Fruit fly (Drosophila melanogaster) whole organism, prepupa: ENCODE data around the gene eyg.

Source experiments
- Blimp-1 ChIP-seq: fragments of 200-800 bp; sonication (Bioruptor generic); optimal IDR thresholded peaks from 3 replicates; lab custom pipeline; 2017; ENCODE audit warnings: missing biosample characterization, missing genetic modification characterization, mild to moderate bottlenecking, moderate library complexity, missing genetic modification reagents
- CG10669 ChIP-seq: fragments of 200-800 bp; sonication (Bioruptor generic); optimal IDR thresholded peaks from 3 replicates; lab custom pipeline; 2018; ENCODE audit warnings: missing biosample characterization, mild to moderate bottlenecking, missing genetic modification characterization, moderate library complexity
- CG11294 ChIP-seq: fragments of 200-800 bp; sonication (Bioruptor generic); IDR thresholded peaks from 2 replicates; pipeline ENCODE4 v1.3.6; 2022; ENCODE audit warnings: missing biosample characterization, missing genetic modification characterization
- CG11762 ChIP-seq: fragments of 200-800 bp; sonication (Bioruptor generic); optimal IDR thresholded peaks from 3 replicates; lab custom pipeline; 2016; ENCODE audit warnings: missing biosample characterization, missing genetic modification characterization; ENCODE audit not compliant: insufficient read depth
- CG11902 ChIP-seq: fragments of 200-800 bp; sonication (Bioruptor generic); optimal IDR thresholded peaks from 3 replicates; lab custom pipeline; 2016; ENCODE audit warnings: missing biosample characterization, missing genetic modification characterization
- CG1621 ChIP-seq: fragments of 200-800 bp; sonication (Bioruptor generic); optimal IDR thresholded peaks from 3 replicates; lab custom pipeline; 2018; ENCODE audit warnings: missing biosample characterization, mild to moderate bottlenecking, missing genetic modification characterization
- CG16779 ChIP-seq: fragments of 200-800 bp; sonication (Bioruptor generic); optimal IDR thresholded peaks from 3 replicates; lab custom pipeline; 2017; ENCODE audit warnings: missing biosample characterization, mild to moderate bottlenecking, missing genetic modification characterization
- CG3032 ChIP-seq: fragments of 200-800 bp; optimal IDR thresholded peaks from 2 replicates; lab custom pipeline; 2019; ENCODE audit warnings: missing biosample characterization, mild to moderate bottlenecking, missing genetic modification characterization, moderate library complexity
- CG31627 ChIP-seq: fragments of 200-800 bp; sonication (Bioruptor generic); optimal IDR thresholded peaks from 3 replicates; lab custom pipeline; 2016; ENCODE audit warnings: missing biosample characterization, missing genetic modification characterization
- CG34406 ChIP-seq: fragments of 200-800 bp; sonication (Bioruptor generic); optimal IDR thresholded peaks from 3 replicates; lab custom pipeline; 2016; ENCODE audit warnings: missing biosample characterization, missing genetic modification characterization
- CG3919 ChIP-seq: fragments of 200-800 bp; sonication (Bioruptor generic); optimal IDR thresholded peaks from 3 replicates; lab custom pipeline; 2016; ENCODE audit warnings: missing biosample characterization, missing genetic modification characterization
- CG6163 ChIP-seq: fragments of 200-800 bp; sonication (Bioruptor generic); IDR thresholded peaks from 3 replicates; pipeline ENCODE4 v1.3.6; 2022; ENCODE audit warnings: missing biosample characterization, missing genetic modification characterization
- CG6792 ChIP-seq: fragments of 200-800 bp; sonication (Bioruptor generic); optimal IDR thresholded peaks from 3 replicates; lab custom pipeline; 2016; ENCODE audit warnings: missing biosample characterization, missing genetic modification characterization
- CG6808 ChIP-seq: fragments of 200-800 bp; sonication (Bioruptor generic); optimal IDR thresholded peaks from 3 replicates; lab custom pipeline; 2017; ENCODE audit warnings: missing biosample characterization, missing genetic modification characterization, mild to moderate bottlenecking, moderate library complexity, missing genetic modification reagents
- CG6854 ChIP-seq: fragments of 200-800 bp; sonication (Bioruptor generic); optimal IDR thresholded peaks from 2 replicates; lab custom pipeline; 2017; ENCODE audit warnings: missing biosample characterization, mild to moderate bottlenecking, missing genetic modification characterization
- CG7368 ChIP-seq: fragments of 200-800 bp; sonication (Bioruptor generic); optimal IDR thresholded peaks from 3 replicates; lab custom pipeline; 2016; ENCODE audit warnings: missing biosample characterization, missing genetic modification characterization
- CG8119 ChIP-seq: fragments of 200-800 bp; sonication (Bioruptor generic); IDR thresholded peaks from 3 replicates; pipeline ENCODE4 v1.3.6; 2022; ENCODE audit warnings: missing biosample characterization, missing genetic modification characterization
- CG9139 ChIP-seq: fragments of 200-800 bp; sonication (Bioruptor generic); optimal IDR thresholded peaks from 3 replicates; lab custom pipeline; 2017; ENCODE audit warnings: missing biosample characterization, mild to moderate bottlenecking, missing genetic modification characterization
- Eip75B ChIP-seq: fragments of 200-800 bp; sonication (Bioruptor generic); optimal IDR thresholded peaks from 3 replicates; lab custom pipeline; 2016; ENCODE audit warnings: missing biosample characterization, missing genetic modification characterization
- Eip78C ChIP-seq: fragments of 200-800 bp; sonication (Bioruptor generic); peaks from one replicate; lab custom pipeline; 2016; ENCODE audit warnings: missing biosample characterization, missing genetic modification characterization
- Eip93F ChIP-seq: fragments of 200-800 bp; sonication (Bioruptor generic); optimal IDR thresholded peaks from 2 replicates; lab custom pipeline; 2016; ENCODE audit warnings: missing biosample characterization, mild to moderate bottlenecking, missing genetic modification characterization
- Ets96B ChIP-seq: fragments of 200-800 bp; optimal IDR thresholded peaks from 2 replicates; lab custom pipeline; 2019; ENCODE audit warnings: missing biosample characterization, mild to moderate bottlenecking, missing genetic modification characterization, moderate library complexity
- Gug ChIP-seq: fragments of 200-800 bp; sonication (Bioruptor generic); IDR thresholded peaks from 2 replicates; pipeline ENCODE4 v1.3.6; 2022; ENCODE audit warnings: missing biosample characterization, missing genetic modification characterization
- Hr38 ChIP-seq: sonication (Bioruptor generic); optimal IDR thresholded peaks from 2 replicates; lab custom pipeline; 2016; ENCODE audit warnings: missing biosample characterization, missing genetic modification characterization
- Hr39 ChIP-seq: fragments of 200-800 bp; sonication (Bioruptor generic); optimal IDR thresholded peaks from 2 replicates; lab custom pipeline; 2016; ENCODE audit warnings: missing biosample characterization, missing genetic modification characterization
- Hr4 ChIP-seq: fragments of 200-800 bp; sonication (Bioruptor generic); optimal IDR thresholded peaks from 3 replicates; lab custom pipeline; 2016; ENCODE audit warnings: missing biosample characterization, missing genetic modification characterization
- Lpt ChIP-seq: fragments of 200-800 bp; sonication (Bioruptor generic); optimal IDR thresholded peaks from 3 replicates; lab custom pipeline; 2016; ENCODE audit warnings: missing biosample characterization, missing genetic modification characterization
- Met ChIP-seq: fragments of 200-800 bp; sonication (Bioruptor generic); optimal IDR thresholded peaks from 3 replicates; lab custom pipeline; 2016; ENCODE audit warnings: missing biosample characterization, missing genetic modification characterization
- OdsH ChIP-seq: fragments of 200-800 bp; sonication (Bioruptor generic); optimal IDR thresholded peaks from 3 replicates; lab custom pipeline; 2016; ENCODE audit warnings: missing biosample characterization, missing genetic modification characterization
- Sox102F ChIP-seq: fragments of 200-800 bp; sonication (Bioruptor generic); optimal IDR thresholded peaks from 2 replicates; lab custom pipeline; 2016; ENCODE audit warnings: missing biosample characterization, mild to moderate bottlenecking, missing genetic modification characterization
- Sox14 ChIP-seq: fragments of 200-800 bp; sonication (Bioruptor generic); optimal IDR thresholded peaks from 3 replicates; lab custom pipeline; 2016; ENCODE audit warnings: missing biosample characterization, missing genetic modification characterization
- Sox15 ChIP-seq: fragments of 200-800 bp; sonication (Bioruptor generic); optimal IDR thresholded peaks from 3 replicates; lab custom pipeline; 2016; ENCODE audit warnings: missing biosample characterization, missing genetic modification characterization
- achi ChIP-seq: fragments of 200-800 bp; sonication (Bioruptor generic); optimal IDR thresholded peaks from 3 replicates; lab custom pipeline; 2016; ENCODE audit warnings: missing biosample characterization, missing genetic modification characterization
- acj6 ChIP-seq: fragments of 200-800 bp; sonication (Bioruptor generic); optimal IDR thresholded peaks from 3 replicates; lab custom pipeline; 2016; ENCODE audit warnings: missing biosample characterization, missing genetic modification characterization
- dac ChIP-seq: fragments of 200-800 bp; sonication (Bioruptor generic); optimal IDR thresholded peaks from 2 replicates; lab custom pipeline; 2017; ENCODE audit warnings: missing biosample characterization, mild to moderate bottlenecking, missing genetic modification characterization
- dsx ChIP-seq: fragments of 200-800 bp; optimal IDR thresholded peaks from 3 replicates; lab custom pipeline; 2019; ENCODE audit warnings: missing biosample characterization, mild to moderate bottlenecking, missing genetic modification characterization, moderate library complexity; ENCODE audit not compliant: poor library complexity, severe bottlenecking
- esn ChIP-seq: fragments of 200-800 bp; sonication (Bioruptor generic); optimal IDR thresholded peaks from 2 replicates; lab custom pipeline; 2016; ENCODE audit warnings: missing biosample characterization, mild to moderate bottlenecking, missing genetic modification characterization, moderate library complexity
- fd85E ChIP-seq: fragments of 200-800 bp; sonication (Bioruptor generic); optimal IDR thresholded peaks from 3 replicates; lab custom pipeline; 2016; ENCODE audit warnings: missing biosample characterization, missing genetic modification characterization
- net ChIP-seq: fragments of 200-800 bp; sonication (Bioruptor generic); optimal IDR thresholded peaks from 3 replicates; lab custom pipeline; 2016; ENCODE audit warnings: missing biosample characterization, missing genetic modification characterization
- salr ChIP-seq, 2 experiments: fragments of 200-800 bp; sonication (Bioruptor generic); optimal IDR thresholded peaks; 3 replicates each; lab custom pipeline; 2016 to 2018; ENCODE audit warnings: missing biosample characterization in 2 of 2, missing genetic modification characterization in 2 of 2, mild to moderate bottlenecking in 1 of 2
- spab ChIP-seq: fragments of 200-800 bp; sonication (Bioruptor generic); optimal IDR thresholded peaks from 2 replicates; lab custom pipeline; 2017; ENCODE audit warnings: missing biosample characterization, mild to moderate bottlenecking, missing genetic modification characterization, missing genetic modification reagents
- ss ChIP-seq, 2 experiments: fragments of 200-800 bp; sonication (Bioruptor generic); optimal IDR thresholded peaks; 2 replicates in 1 of 2; 3 replicates in 1 of 2; lab custom pipeline; 2017 to 2018; ENCODE audit warnings: mild to moderate bottlenecking in 2 of 2, missing biosample characterization in 2 of 2, missing genetic modification characterization in 2 of 2, moderate library complexity in 1 of 2
- svp ChIP-seq: fragments of 200-800 bp; sonication (Bioruptor generic); peaks from one replicate; lab custom pipeline; 2016; ENCODE audit warnings: missing biosample characterization, missing genetic modification characterization
- vri ChIP-seq: fragments of 200-800 bp; sonication (Bioruptor generic); optimal IDR thresholded peaks from 3 replicates; lab custom pipeline; 2016; ENCODE audit warnings: missing biosample characterization, mild to moderate bottlenecking, missing genetic modification characterization

Gene eyg

DNA sequence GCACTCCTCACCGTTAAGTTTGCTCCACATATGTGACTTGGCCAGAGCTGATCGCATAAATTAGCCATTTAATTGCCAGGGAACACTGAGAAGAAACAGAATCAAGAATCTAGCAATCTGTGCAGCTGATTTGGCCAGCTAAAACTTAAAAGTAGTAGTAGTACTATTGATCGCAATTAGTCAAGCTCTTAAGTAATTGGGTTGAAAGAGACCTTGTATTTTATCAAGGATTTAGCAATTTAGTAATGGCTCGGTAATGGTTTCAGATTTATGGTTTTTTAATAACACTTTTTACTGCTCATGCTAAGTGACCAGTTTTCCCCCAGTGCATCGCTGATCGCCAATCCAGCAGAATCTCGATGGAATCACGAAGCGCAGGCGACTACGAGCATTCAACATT, 12.8 kb downstream of the eyg start (continued):
- TF ChIP-seq CG16779 (tag; lab: Kevin White, UChicago) = no peak
- TF ChIP-seq CG1621 (tag; lab: Kevin White, UChicago) = no peak
- TF ChIP-seq vri (GFP tag; lab: Kevin White, UChicago) = no peak
- TF ChIP-seq CG6808 (GFP tag; lab: Kevin White, UChicago) = peak; percentile 67
- TF ChIP-seq CG34406 (GFP tag; lab: Kevin White, UChicago) = peak; percentile 3
- peak; percentile 51 for TF ChIP-seq CG3032 (tag; lab: Kevin White, UChicago)
- TF ChIP-seq Sox102F (GFP tag; lab: Kevin White, UChicago) = no peak
- TF ChIP-seq CG10669 (GFP tag; lab: Kevin White, UChicago) = peak; percentile 54
- TF ChIP-seq Sox15 (GFP tag; lab: Kevin White, UChicago) = no peak
- TF ChIP-seq Hr38 = no peak
- TF ChIP-seq CG7368 = no peak
- TF ChIP-seq Hr39 (GFP tag; lab: Kevin White, UChicago) = no peak
- no peak for TF ChIP-seq Eip93F (GFP tag; lab: Kevin White, UChicago)
- TF ChIP-seq CG3919 = peak; percentile 25
- TF ChIP-seq svp (GFP tag; lab: Kevin White, UChicago) = peak; percentile 56
- no peak for TF ChIP-seq CG31627 (GFP tag; lab: Kevin White, UChicago)
- peak; percentile 13 for TF ChIP-seq Sox14 (GFP tag; lab: Kevin White, UChicago)
- peak; percentile 20 for TF ChIP-seq net (GFP tag; lab: Kevin White, UChicago)
- peak; percentile 32 for TF ChIP-seq OdsH
- TF ChIP-seq CG6792 (GFP tag; lab: Kevin White, UChicago) = no peak
- no peak for TF ChIP-seq CG11762 (GFP tag; lab: Kevin White, UChicago)
- TF ChIP-seq CG6163 = no peak
- TF ChIP-seq acj6 = peak; percentile 34
- TF ChIP-seq achi (GFP tag; lab: Kevin White, UChicago) = peak; percentile 32
- no peak for TF ChIP-seq Lpt (GFP tag; lab: Kevin White, UChicago)
- peak; percentile 14 to 52 for TF ChIP-seq ss (GFP tag; optimal IDR thresholded peaks at IDR 0.05; lab: Kevin White, UChicago)
- TF ChIP-seq dac (GFP tag; lab: Kevin White, UChicago) = no peak
- TF ChIP-seq CG11294 (GFP tag; lab: Robert Waterston, UW) = no peak
- no peak for TF ChIP-seq CG11902 (GFP tag; lab: Kevin White, UChicago)

DNA sequence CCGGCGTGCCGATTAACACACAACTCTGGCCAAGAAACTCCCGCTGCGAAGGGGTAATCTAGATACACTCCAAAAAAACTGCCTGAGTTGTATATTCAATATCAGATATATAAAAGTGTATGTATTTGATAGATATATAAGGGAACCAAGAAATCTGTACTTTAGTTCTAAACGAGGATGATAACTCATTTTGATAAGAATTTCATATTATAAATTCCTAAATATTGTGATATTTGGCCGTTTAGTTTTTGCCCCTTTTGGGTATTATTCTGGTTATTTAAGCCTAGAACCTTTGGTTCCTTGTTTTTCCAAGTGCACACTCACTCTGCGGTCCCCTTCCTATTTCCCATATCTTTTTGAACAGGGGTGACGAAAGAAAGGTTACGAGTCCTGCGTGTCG, 14.3 kb downstream of the eyg start:
- TF ChIP-seq CG10669 (GFP tag; lab: Kevin White, UChicago) = no peak
- TF ChIP-seq Sox102F (GFP tag; lab: Kevin White, UChicago) = no peak
- TF ChIP-seq Met = no peak
- peak; percentile 45 for TF ChIP-seq Eip78C (GFP tag; lab: Kevin White, UChicago)
- no peak for TF ChIP-seq fd85E (GFP tag; lab: Kevin White, UChicago)

DNA sequence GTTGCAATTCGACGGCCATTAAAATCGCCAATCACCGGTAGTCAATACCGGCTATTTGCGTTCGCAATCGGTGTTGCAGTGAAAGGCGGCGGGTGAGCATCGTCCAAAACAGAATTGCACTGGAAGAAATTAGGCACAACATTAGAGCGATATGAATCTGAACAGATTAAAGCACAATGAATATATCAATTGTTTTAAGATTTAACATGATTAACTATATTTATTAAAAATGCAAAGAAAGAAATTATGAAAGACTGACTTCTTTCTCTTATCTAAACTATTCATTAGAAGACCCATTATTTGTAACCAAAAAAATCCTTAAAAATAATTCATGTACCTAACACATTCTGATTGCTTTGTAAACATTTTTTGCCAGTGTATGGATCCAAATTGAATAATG, 20.3 kb downstream of the eyg start:
- TF ChIP-seq CG9139 (GFP tag; lab: Kevin White, UChicago) (no peak), Met (peak; percentile 6), OdsH (peak; percentile 17), Eip78C (GFP tag; lab: Kevin White, UChicago) (peak; percentile 68), CG11762 (GFP tag; lab: Kevin White, UChicago) (no peak), Eip93F (GFP tag; lab: Kevin White, UChicago) (no peak), CG6854 (GFP tag; lab: Kevin White, UChicago) (no peak), CG31627 (GFP tag; lab: Kevin White, UChicago) (no peak), CG11294 (GFP tag; lab: Robert Waterston, UW) (no peak), Gug (GFP tag; lab: Robert Waterston, UW) (no peak), Lpt (GFP tag; lab: Kevin White, UChicago) (no peak), ss (GFP tag; optimal IDR thresholded peaks at IDR 0.05; lab: Kevin White, UChicago) (no peak), Ets96B (tag; lab: Kevin White, UChicago) (no peak), CG34406 (GFP tag; lab: Kevin White, UChicago) (no peak), Hr4 (GFP tag; lab: Kevin White, UChicago) (peak; percentile 17), CG7368 (no peak), Sox102F (GFP tag; lab: Kevin White, UChicago) (no peak), achi (GFP tag; lab: Kevin White, UChicago) (no peak), spab (GFP tag; lab: Kevin White, UChicago) (no peak), Blimp-1 (GFP tag; lab: Kevin White, UChicago) (no peak), CG6163 (no peak; the same call in 2 of the 3 replicates), CG8119 (GFP tag; lab: Robert Waterston, UW) (peak; percentile 40; the same call in 1 of the 3 replicates), Eip75B (GFP tag; lab: Kevin White, UChicago) (no peak), Hr39 (GFP tag; lab: Kevin White, UChicago) (no peak), Sox14 (GFP tag; lab: Kevin White, UChicago) (no peak), CG3032 (tag; lab: Kevin White, UChicago) (peak; percentile 1), salr (GFP tag; optimal IDR thresholded peaks at IDR 0.05; lab: Kevin White, UChicago) (no peak), CG3919 (peak; percentile 7), dsx (GFP tag; lab: Kevin White, UChicago) (no peak), svp (GFP tag; lab: Kevin White, UChicago) (peak; percentile 15), esn (no peak), CG11902 (GFP tag; lab: Kevin White, UChicago) (no peak), CG1621 (tag; lab: Kevin White, UChicago) (no peak), Sox15 (GFP tag; lab: Kevin White, UChicago) (no peak)
